Worm (Caenorhabditis elegans) whole organism, late embryonic: Measurements from ENCODE around the gene cnc-3.

Source experiments
- C08G9.2 ChIP-seq: sonication (generic microtip); optimal IDR thresholded peaks from 2 replicates; lab custom pipeline; 2016; ENCODE audit warnings: mild to moderate bottlenecking, missing genetic modification characterization, moderate library complexity, missing compliant biosample characterization
- C38D4.7 ChIP-seq: fragments of 200-800 bp; sonication (Bioruptor generic); optimal IDR thresholded peaks from 2 replicates; lab custom pipeline; 2018; ENCODE audit warnings: mild to moderate bottlenecking, missing genetic modification characterization, moderate library complexity, missing compliant biosample characterization
- F13H6.1 ChIP-seq: sonication (generic microtip); optimal IDR thresholded peaks from 2 replicates; lab custom pipeline; 2016; ENCODE audit warnings: missing genetic modification characterization, missing compliant biosample characterization
- T23F11.4 ChIP-seq: fragments of 200-800 bp; sonication (Bioruptor generic); optimal IDR thresholded peaks from 2 replicates; lab custom pipeline; 2018; ENCODE audit warnings: mild to moderate bottlenecking, missing genetic modification characterization, missing compliant biosample characterization
- Y22D7AL.16 ChIP-seq: sonication (generic microtip); optimal IDR thresholded peaks from 2 replicates; lab custom pipeline; 2016; ENCODE audit warnings: missing genetic modification characterization, missing compliant biosample characterization
- ahr-1 ChIP-seq: sonication (generic microtip); optimal IDR thresholded peaks from 2 replicates; lab custom pipeline; 2016; ENCODE audit warnings: missing genetic modification characterization, missing compliant biosample characterization
- ama-1 ChIP-seq: fragments of 150-350 bp; optimal IDR thresholded peaks from 2 replicates; lab custom pipeline; 2014
- ceh-14 ChIP-seq: sonication (generic microtip); optimal IDR thresholded peaks from 2 replicates; lab custom pipeline; 2016; ENCODE audit warnings: missing genotype, missing genetic modification characterization, missing compliant biosample characterization
- ceh-19 ChIP-seq: fragments of 200-800 bp; sonication (Bioruptor generic); optimal IDR thresholded peaks from 2 replicates; lab custom pipeline; 2018; ENCODE audit warnings: mild to moderate bottlenecking, missing genetic modification characterization, missing compliant biosample characterization
- ceh-22 ChIP-seq: sonication (generic microtip); optimal IDR thresholded peaks from 2 replicates; lab custom pipeline; 2017; ENCODE audit warnings: missing biosample characterization, missing genetic modification characterization
- ceh-30 ChIP-seq: fragments of 150-350 bp; optimal IDR thresholded peaks from 2 replicates; lab custom pipeline; 2014; ENCODE audit warnings: missing biosample characterization, missing genetic modification characterization
- ceh-31 ChIP-seq: sonication (generic microtip); optimal IDR thresholded peaks from 2 replicates; lab custom pipeline; 2016; ENCODE audit warnings: missing genetic modification characterization, missing compliant biosample characterization
- ceh-34 ChIP-seq: sonication (generic microtip); optimal IDR thresholded peaks from 2 replicates; lab custom pipeline; 2016; ENCODE audit warnings: mild to moderate bottlenecking, missing genetic modification characterization, missing compliant biosample characterization
- ceh-45 ChIP-seq: fragments of 200-800 bp; sonication (Bioruptor generic); IDR thresholded peaks from 2 replicates; pipeline ENCODE4 v1.3.6; 2022; ENCODE audit warnings: missing genetic modification reagents, missing genetic modification characterization, missing compliant biosample characterization
- ceh-6 ChIP-seq: fragments of 200-800 bp; sonication (Bioruptor generic); optimal IDR thresholded peaks from 2 replicates; lab custom pipeline; 2018; ENCODE audit warnings: mild to moderate bottlenecking, missing genetic modification characterization, missing compliant biosample characterization
- ceh-9 ChIP-seq: sonication (generic microtip); optimal IDR thresholded peaks from 2 replicates; lab custom pipeline; 2016; ENCODE audit warnings: mild to moderate bottlenecking, missing genetic modification characterization, inconsistent platforms, missing compliant biosample characterization
- che-1 ChIP-seq: sonication (generic microtip); optimal IDR thresholded peaks from 2 replicates; lab custom pipeline; 2016; ENCODE audit warnings: mild to moderate bottlenecking, missing genetic modification characterization, missing compliant biosample characterization
- elt-2 ChIP-seq: sonication (generic microtip); optimal IDR thresholded peaks from 2 replicates; lab custom pipeline; 2016; ENCODE audit warnings: missing genetic modification reagents, missing genetic modification characterization, missing compliant biosample characterization
- eyg-1 ChIP-seq: sonication (generic microtip); optimal IDR thresholded peaks from 2 replicates; lab custom pipeline; 2016; ENCODE audit warnings: missing genotype, missing genetic modification characterization, missing compliant biosample characterization
- gmeb-2 ChIP-seq: sonication (generic microtip); optimal IDR thresholded peaks from 2 replicates; lab custom pipeline; 2016; ENCODE audit warnings: missing genetic modification characterization, inconsistent platforms, missing compliant biosample characterization
- lim-6 ChIP-seq: sonication (generic microtip); optimal IDR thresholded peaks from 2 replicates; lab custom pipeline; 2016; ENCODE audit warnings: missing genetic modification characterization, missing compliant biosample characterization
- nfya-1 ChIP-seq: sonication (generic microtip); optimal IDR thresholded peaks from 2 replicates; lab custom pipeline; 2017; ENCODE audit warnings: missing genetic modification characterization, mild to moderate bottlenecking, missing compliant biosample characterization, antibody characterized with exemption, moderate library complexity
- nhr-11 ChIP-seq: fragments of 150-350 bp; optimal IDR thresholded peaks from 2 replicates; lab custom pipeline; 2014; ENCODE audit warnings: missing biosample characterization, missing genetic modification characterization
- nhr-232 ChIP-seq: sonication (generic microtip); optimal IDR thresholded peaks from 2 replicates; lab custom pipeline; 2016; ENCODE audit warnings: missing genetic modification characterization, missing compliant biosample characterization
- npax-4 ChIP-seq: sonication (generic microtip); optimal IDR thresholded peaks from 2 replicates; lab custom pipeline; 2016; ENCODE audit warnings: missing genetic modification characterization, missing compliant biosample characterization
- pat-9 ChIP-seq: fragments of 200-800 bp; sonication (Bioruptor generic); optimal IDR thresholded peaks from 2 replicates; lab custom pipeline; 2018; ENCODE audit warnings: mild to moderate bottlenecking, missing genetic modification characterization, moderate library complexity, missing compliant biosample characterization
- pha-2 ChIP-seq: sonication (generic microtip); optimal IDR thresholded peaks from 2 replicates; lab custom pipeline; 2017; ENCODE audit warnings: mild to moderate bottlenecking, missing genetic modification characterization, missing compliant biosample characterization
- pqm-1 ChIP-seq: sonication (generic microtip); optimal IDR thresholded peaks from 2 replicates; lab custom pipeline; 2016; ENCODE audit warnings: missing genetic modification characterization, missing compliant biosample characterization
- pros-1 ChIP-seq: fragments of 150-350 bp; optimal IDR thresholded peaks from 2 replicates; lab custom pipeline; 2014; ENCODE audit warnings: missing biosample characterization, missing genetic modification reagents, missing genetic modification characterization
- sdc-2 ChIP-seq: sonication (generic microtip); optimal IDR thresholded peaks from 2 replicates; lab custom pipeline; 2016; ENCODE audit warnings: missing genotype, missing genetic modification characterization, missing compliant biosample characterization
- sox-2 ChIP-seq: fragments of 200-800 bp; sonication (Bioruptor generic); IDR thresholded peaks from 2 replicates; pipeline ENCODE4 v1.3.6; 2022; ENCODE audit warnings: missing genetic modification reagents, missing genetic modification characterization, missing compliant biosample characterization
- sox-4 ChIP-seq: sonication (generic microtip); optimal IDR thresholded peaks from 2 replicates; lab custom pipeline; 2017; ENCODE audit warnings: mild to moderate bottlenecking, missing genetic modification characterization, inconsistent platforms, missing compliant biosample characterization
- tbx-2 ChIP-seq: sonication (generic microtip); optimal IDR thresholded peaks from 2 replicates; lab custom pipeline; 2016; ENCODE audit warnings: missing genetic modification characterization, missing compliant biosample characterization
- tbx-7 ChIP-seq: sonication (generic microtip); optimal IDR thresholded peaks from 2 replicates; lab custom pipeline; 2016; ENCODE audit warnings: missing genotype, missing genetic modification characterization, missing compliant biosample characterization
- ttx-3 ChIP-seq: sonication (generic microtip); optimal IDR thresholded peaks from 2 replicates; lab custom pipeline; 2016; ENCODE audit warnings: missing genetic modification reagents, missing genetic modification characterization, missing compliant biosample characterization
- unc-42 ChIP-seq: sonication (generic microtip); optimal IDR thresholded peaks from 2 replicates; lab custom pipeline; 2016; ENCODE audit warnings: missing genotype, missing genetic modification characterization, missing compliant biosample characterization
- unc-55 ChIP-seq: sonication (generic microtip); optimal IDR thresholded peaks from 2 replicates; lab custom pipeline; 2017; ENCODE audit warnings: missing biosample characterization, missing genetic modification reagents, missing genetic modification characterization
- unc-86 ChIP-seq: sonication (generic microtip); optimal IDR thresholded peaks from 2 replicates; lab custom pipeline; 2016; ENCODE audit warnings: missing genetic modification characterization, missing compliant biosample characterization
- ztf-16 ChIP-seq: sonication (generic microtip); optimal IDR thresholded peaks from 2 replicates; lab custom pipeline; 2017; ENCODE audit warnings: missing genetic modification characterization, missing compliant biosample characterization

cnc-3 gene

ce11 chrV:1447724-1448123, at the start of gene cnc-3:
cnc-3 (plus strand) TSS chrV:1448004.
- TF ChIP-seq npax-4 (tag; lab: Kevin White, UChicago) (no peak), ceh-22 (no peak), pha-2 (tag; lab: Kevin White, UChicago) (no peak), sdc-2 (tag; lab: Kevin White, UChicago) (no peak), ceh-45 (GFP tag; lab: Robert Waterston, UW) (no peak), ztf-16 (tag; lab: Kevin White, UChicago) (no peak), T23F11.4 (no peak), eyg-1 (tag; lab: Kevin White, UChicago) (no peak), C38D4.7 (GFP tag; lab: Kevin White, UChicago) (no peak), sox-2 (no peak), elt-2 (tag; lab: Kevin White, UChicago) (no peak), lim-6 (tag; lab: Kevin White, UChicago) (no peak), pqm-1 (tag; lab: Kevin White, UChicago) (no peak), ceh-34 (tag; lab: Kevin White, UChicago) (no peak), C08G9.2 (tag; lab: Kevin White, UChicago) (no peak), che-1 (no peak)

- no peak for TF ChIP-seq ahr-1
- no peak for TF ChIP-seq pros-1
- no peak for TF ChIP-seq ceh-14 (tag; lab: Kevin White, UChicago)
- TF ChIP-seq ceh-19 (GFP tag; lab: Kevin White, UChicago), result no peak
- TF ChIP-seq gmeb-2 (tag; lab: Kevin White, UChicago), result no peak
- no peak for TF ChIP-seq ceh-30 (tag; lab: Kevin White, UChicago)
- no peak for TF ChIP-seq unc-55 (GFP tag; lab: Kevin White, UChicago)
- no peak for TF ChIP-seq nfya-1 (tag; lab: Kevin White, UChicago)
- no peak for TF ChIP-seq tbx-7
- TF ChIP-seq sdc-2 (tag; lab: Kevin White, UChicago), result no peak
- TF ChIP-seq C38D4.7 (GFP tag; lab: Kevin White, UChicago), result no peak
- TF ChIP-seq unc-86 (tag; lab: Kevin White, UChicago), result no peak
- TF ChIP-seq ttx-3 (tag; lab: Kevin White, UChicago), result no peak
- TF ChIP-seq nhr-232 (tag; lab: Kevin White, UChicago), result no peak
- TF ChIP-seq F13H6.1 (tag; lab: Kevin White, UChicago), result no peak
- no peak for TF ChIP-seq pat-9 (tag; lab: Kevin White, UChicago)
Observed at ce11 chrV:1408116-1408515, 39.7 kb upstream of the cnc-3 start.

ce11 chrV:1410727-1411126, 37.1 kb upstream of the cnc-3 start:
- TF ChIP-seq che-1 (no peak), sox-2 (no peak), Y22D7AL.16 (no peak), eyg-1 (tag; lab: Kevin White, UChicago) (no peak), unc-42 (tag; lab: Kevin White, UChicago) (no peak), pha-2 (tag; lab: Kevin White, UChicago) (no peak), npax-4 (tag; lab: Kevin White, UChicago) (no peak), ama-1 (lab: Kevin White, UChicago) (no peak), sdc-2 (tag; lab: Kevin White, UChicago) (no peak), sox-4 (tag; lab: Kevin White, UChicago) (no peak), ceh-6 (GFP tag; lab: Kevin White, UChicago) (no peak)

ce11 chrV:1411459-1411858, 36.3 kb upstream of the cnc-3 start, which contains the start of gene snt-5:
snt-5 (minus strand) TSS chrV:1411559.
- TF ChIP-seq ceh-9 (tag; lab: Kevin White, UChicago) (no peak), tbx-2 (no peak), ceh-31 (tag; lab: Kevin White, UChicago) (no peak), ceh-19 (GFP tag; lab: Kevin White, UChicago) (no peak), nhr-11 (tag; lab: Kevin White, UChicago) (no peak)
